Worm (Caenorhabditis elegans) whole organism, late embryonic: ENCODE results near the gene Y39G8B.9.

Experiments used
- hlh-6 ChIP-seq: sonication (generic microtip); optimal IDR thresholded peaks from 2 replicates; lab custom pipeline; 2016; ENCODE audit warnings: missing genotype, missing genetic modification characterization, missing compliant biosample characterization
- pqm-1 ChIP-seq: sonication (generic microtip); optimal IDR thresholded peaks from 2 replicates; lab custom pipeline; 2016; ENCODE audit warnings: missing genetic modification characterization, missing compliant biosample characterization

DNA sequence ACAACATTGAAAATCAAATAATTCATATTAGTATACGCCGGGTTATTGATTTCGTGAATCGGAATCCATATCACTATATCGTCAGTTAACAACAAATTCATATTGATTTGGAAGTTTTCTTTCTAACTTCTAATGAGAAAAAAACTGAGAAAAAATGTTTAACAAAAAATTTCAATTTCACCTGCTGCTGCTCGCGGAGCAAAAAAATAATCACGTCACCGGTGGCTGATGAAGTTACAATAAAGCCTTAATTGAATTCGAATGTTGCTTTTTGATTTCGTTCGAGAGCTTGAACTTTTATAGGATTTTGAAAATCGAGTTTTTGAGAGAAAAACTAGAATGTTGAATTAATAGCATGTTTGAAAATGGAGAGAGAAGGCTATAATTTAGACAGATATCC is 12.2 kb upstream of the Y39G8B.9 start, which contains the start of gene sre-43:
- TF ChIP-seq pqm-1 (tag; lab: Kevin White, UChicago): no peak
- TF ChIP-seq hlh-6 (tag; lab: Kevin White, UChicago): no peak
